Fruit fly (Drosophila melanogaster): ENCODE results near the gene CG6912.

CG6912 gene

dm6 chr3R:15130873-15131272, 5.9 kb downstream of the CG6912 start:
- TF ChIP-seq brk (GFP tag; optimal IDR thresholded peaks at IDR 0.05) (no peak), dsf (GFP tag; optimal IDR thresholded peaks at IDR 0.05; ENCODE audit: borderline replicate concordance) (no peak), fru (GFP tag; optimal IDR thresholded peaks at IDR 0.05) (no peak), Sp1 (GFP tag; optimal IDR thresholded peaks at IDR 0.05) (no peak), dl (GFP tag; optimal IDR thresholded peaks at IDR 0.05; ENCODE audit: insufficient read depth in 1 of 2, partially characterized antibody in 2 of 2) (peak in 1 of 2 experiments; percentile 23), sage (GFP tag; optimal IDR thresholded peaks at IDR 0.05) (no peak)

- TF ChIP-seq sv (GFP tag; optimal IDR thresholded peaks at IDR 0.05) (no peak), Hr83 (GFP tag; optimal IDR thresholded peaks at IDR 0.05; ENCODE audit: poor library complexity, severe bottlenecking) (no peak), usp (GFP tag; optimal IDR thresholded peaks at IDR 0.05) (no peak), dl (GFP tag; optimal IDR thresholded peaks at IDR 0.05; ENCODE audit: insufficient read depth in 1 of 2, partially characterized antibody in 2 of 2) (no peak), Hr78 (GFP tag; optimal IDR thresholded peaks at IDR 0.05) (no peak), brk (GFP tag; optimal IDR thresholded peaks at IDR 0.05) (no peak), lola (GFP tag; optimal IDR thresholded peaks at IDR 0.05) (no peak), psq (GFP tag; optimal IDR thresholded peaks at IDR 0.05) (no peak), Vsx2 (GFP tag; optimal IDR thresholded peaks at IDR 0.05; ENCODE audit: partially characterized antibody) (no peak), N (GFP tag; optimal IDR thresholded peaks at IDR 0.05) (no peak), dsf (GFP tag; optimal IDR thresholded peaks at IDR 0.05; ENCODE audit: borderline replicate concordance) (no peak), OdsH (GFP tag; optimal IDR thresholded peaks at IDR 0.05) (no peak), CrebA (GFP tag; optimal IDR thresholded peaks at IDR 0.05; ENCODE audit: borderline replicate concordance) (no peak), sage (GFP tag; optimal IDR thresholded peaks at IDR 0.05) (no peak), h (GFP tag; optimal IDR thresholded peaks at IDR 0.05) (no peak), Abd-B (GFP tag; optimal IDR thresholded peaks at IDR 0.05) (no peak), fru (GFP tag; optimal IDR thresholded peaks at IDR 0.05) (no peak)
Measured at dm6 chr3R:15129998-15130397, 6.8 kb downstream of the CG6912 start.

dm6 chr3R:15128646-15129429, 8.0 kb downstream of the CG6912 start:
- TF ChIP-seq br (GFP tag; optimal IDR thresholded peaks at IDR 0.05) (no peak), dsf (GFP tag; optimal IDR thresholded peaks at IDR 0.05; ENCODE audit: borderline replicate concordance) (no peak), Hr78 (GFP tag; optimal IDR thresholded peaks at IDR 0.05) (no peak), tai (GFP tag; optimal IDR thresholded peaks at IDR 0.05) (no peak), jim (GFP tag; optimal IDR thresholded peaks at IDR 0.05) (no peak), dl (GFP tag; optimal IDR thresholded peaks at IDR 0.05; ENCODE audit: insufficient read depth in 1 of 2, partially characterized antibody in 2 of 2) (no peak), N (GFP tag; optimal IDR thresholded peaks at IDR 0.05) (no peak), CG32264 (GFP tag; optimal IDR thresholded peaks at IDR 0.05) (no peak), h (GFP tag; optimal IDR thresholded peaks at IDR 0.05) (no peak), CrebA (GFP tag; optimal IDR thresholded peaks at IDR 0.05; ENCODE audit: borderline replicate concordance) (no peak), ey (GFP tag; optimal IDR thresholded peaks at IDR 0.05) (no peak), fru (GFP tag; optimal IDR thresholded peaks at IDR 0.05) (no peak), Dfd (GFP tag; optimal IDR thresholded peaks at IDR 0.05) (no peak)

dm6 chr3R:15128060-15128459, 8.7 kb downstream of the CG6912 start:
- no peak for TF ChIP-seq fru (GFP tag; optimal IDR thresholded peaks at IDR 0.05)
- no peak for TF ChIP-seq psq (GFP tag; optimal IDR thresholded peaks at IDR 0.05)
- TF ChIP-seq brk (GFP tag; optimal IDR thresholded peaks at IDR 0.05), result no peak
- TF ChIP-seq lola (GFP tag; optimal IDR thresholded peaks at IDR 0.05), result no peak

dm6 chr3R:15125796-15126195, 11.0 kb downstream of the CG6912 start:
- TF ChIP-seq CrebA (GFP tag; optimal IDR thresholded peaks at IDR 0.05; ENCODE audit: borderline replicate concordance) (no peak), Hr83 (GFP tag; optimal IDR thresholded peaks at IDR 0.05; ENCODE audit: poor library complexity, severe bottlenecking) (no peak), ey (GFP tag; optimal IDR thresholded peaks at IDR 0.05) (no peak), Dfd (GFP tag; optimal IDR thresholded peaks at IDR 0.05) (no peak), sv (GFP tag; optimal IDR thresholded peaks at IDR 0.05) (no peak), woc (GFP tag; optimal IDR thresholded peaks at IDR 0.05) (no peak), br (GFP tag; optimal IDR thresholded peaks at IDR 0.05) (no peak), Abd-B (GFP tag; optimal IDR thresholded peaks at IDR 0.05) (no peak), dl (GFP tag; optimal IDR thresholded peaks at IDR 0.05; ENCODE audit: insufficient read depth in 1 of 2, partially characterized antibody in 2 of 2) (no peak), CG9705 (GFP tag; optimal IDR thresholded peaks at IDR 0.05) (no peak), pan (optimal IDR thresholded peaks at IDR 0.05) (no peak), Dif (GFP tag; optimal IDR thresholded peaks at IDR 0.05; ENCODE audit: partially characterized antibody) (no peak), usp (GFP tag; optimal IDR thresholded peaks at IDR 0.05) (no peak), tai (GFP tag; optimal IDR thresholded peaks at IDR 0.05) (no peak), Mio (GFP tag; optimal IDR thresholded peaks at IDR 0.05) (no peak), Rel (GFP tag; optimal IDR thresholded peaks at IDR 0.05) (no peak), Rel (tag; optimal IDR thresholded peaks at IDR 0.05) (no peak), HLH106 (tag; optimal IDR thresholded peaks at IDR 0.05) (no peak), rgr (GFP tag; optimal IDR thresholded peaks at IDR 0.05) (no peak), OdsH (GFP tag; optimal IDR thresholded peaks at IDR 0.05) (no peak), fru (GFP tag; optimal IDR thresholded peaks at IDR 0.05) (no peak)
